Fruit fly (Drosophila melanogaster) whole organism, embryonic: ENCODE data around the gene Syp.

Experiments
- ATbp ChIP-seq: fragments of 200-800 bp; sonication (Bioruptor generic); optimal IDR thresholded peaks from 2 replicates; lab custom pipeline; 2017; ENCODE audit warnings: missing biosample characterization, mild to moderate bottlenecking, missing genetic modification characterization, missing genetic modification reagents
- Adf1 ChIP-seq: fragments of 200-800 bp; sonication (Bioruptor generic); IDR thresholded peaks from 2 replicates; pipeline ENCODE4 v1.3.6; 2022; ENCODE audit warnings: missing biosample characterization, missing genetic modification characterization
- Antp ChIP-seq: fragments of 200-800 bp; sonication (Bioruptor generic); optimal IDR thresholded peaks from 3 replicates; lab custom pipeline; 2016; ENCODE audit warnings: missing biosample characterization, missing genetic modification characterization
- Atf3 ChIP-seq: fragments of 200-800 bp; sonication (Bioruptor generic); optimal IDR thresholded peaks from 3 replicates; lab custom pipeline; 2016; ENCODE audit warnings: missing biosample characterization, missing genetic modification characterization
- CG11504 ChIP-seq: fragments of 200-800 bp; sonication (Bioruptor generic); optimal IDR thresholded peaks from 3 replicates; lab custom pipeline; 2019; ENCODE audit warnings: missing biosample characterization, mild to moderate bottlenecking, missing genetic modification characterization, moderate library complexity
- CG15073 ChIP-seq: fragments of 200-800 bp; sonication (Bioruptor generic); optimal IDR thresholded peaks from 2 replicates; lab custom pipeline; 2016; ENCODE audit warnings: missing biosample characterization, missing genetic modification characterization
- CG1529 ChIP-seq: fragments of 200-800 bp; sonication (Bioruptor generic); optimal IDR thresholded peaks from 3 replicates; lab custom pipeline; 2018; ENCODE audit warnings: missing biosample characterization, missing genetic modification characterization
- CG15696 ChIP-seq: fragments of 200-800 bp; sonication (Bioruptor generic); optimal IDR thresholded peaks from 2 replicates; lab custom pipeline; 2019; ENCODE audit warnings: missing biosample characterization, mild to moderate bottlenecking, missing genetic modification characterization, moderate library complexity
- CG16779 ChIP-seq: fragments of 200-800 bp; sonication (Bioruptor generic); IDR thresholded peaks from 2 replicates; pipeline ENCODE4 v1.3.6; 2022; ENCODE audit warnings: missing biosample characterization, missing genetic modification characterization
- CG17385 ChIP-seq: fragments of 200-800 bp; sonication (Bioruptor generic); optimal IDR thresholded peaks from 3 replicates; lab custom pipeline; 2018; ENCODE audit warnings: missing biosample characterization, mild to moderate bottlenecking, missing genetic modification characterization
- CG17612 ChIP-seq: fragments of 200-800 bp; sonication (Bioruptor generic); IDR thresholded peaks from 2 replicates; pipeline ENCODE4 v1.3.6; 2022; ENCODE audit warnings: missing biosample characterization, missing genetic modification characterization
- CG32532 ChIP-seq: fragments of 200-800 bp; sonication (Bioruptor generic); IDR thresholded peaks from 2 replicates; pipeline ENCODE4 v1.3.6; 2022; ENCODE audit warnings: missing biosample characterization, missing genetic modification characterization
- CG34422 ChIP-seq: fragments of 200-800 bp; sonication (Bioruptor generic); IDR thresholded peaks from 3 replicates; pipeline ENCODE4 v1.3.6; 2022; ENCODE audit warnings: missing biosample characterization, missing genetic modification characterization
- CG4404 ChIP-seq: fragments of 200-800 bp; sonication (Bioruptor generic); IDR thresholded peaks from 2 replicates; pipeline ENCODE4 v1.3.6; 2022; ENCODE audit warnings: missing biosample characterization, missing genetic modification characterization
- CG6683 ChIP-seq: fragments of 200-800 bp; sonication (Bioruptor generic); optimal IDR thresholded peaks from 2 replicates; lab custom pipeline; 2017; ENCODE audit warnings: missing biosample characterization, mild to moderate bottlenecking, missing genetic modification characterization, missing genetic modification reagents
- CG6765 ChIP-seq: fragments of 200-800 bp; sonication (Bioruptor generic); optimal IDR thresholded peaks from 3 replicates; lab custom pipeline; 2017; ENCODE audit warnings: missing biosample characterization, mild to moderate bottlenecking, missing genetic modification characterization
- CG6791 ChIP-seq: fragments of 200-800 bp; sonication (Bioruptor generic); IDR thresholded peaks from 3 replicates; pipeline ENCODE4 v1.3.6; 2022; ENCODE audit warnings: missing biosample characterization, missing genetic modification characterization; ENCODE audit not compliant: partially characterized antibody
- CG7271 ChIP-seq: fragments of 200-800 bp; sonication (Bioruptor generic); optimal IDR thresholded peaks from 2 replicates; lab custom pipeline; 2018; ENCODE audit warnings: missing biosample characterization, mild to moderate bottlenecking, missing genetic modification characterization, moderate library complexity
- CG8924 ChIP-seq: fragments of 200-800 bp; optimal IDR thresholded peaks from 3 replicates; lab custom pipeline; 2019; ENCODE audit warnings: missing biosample characterization, mild to moderate bottlenecking, missing genetic modification characterization, moderate library complexity
- Camta ChIP-seq: fragments of 200-800 bp; sonication (Bioruptor generic); optimal IDR thresholded peaks from 2 replicates; lab custom pipeline; 2016; ENCODE audit warnings: missing biosample characterization, missing genetic modification characterization
- Deaf1 ChIP-seq: fragments of 200-800 bp; optimal IDR thresholded peaks from 3 replicates; lab custom pipeline; 2019; ENCODE audit warnings: missing biosample characterization, mild to moderate bottlenecking, missing genetic modification characterization, moderate library complexity
- Dll ChIP-seq: fragments of 200-800 bp; sonication (Bioruptor generic); IDR thresholded peaks from 4 replicates; pipeline ENCODE4 v1.3.6; 2022; ENCODE audit warnings: missing biosample characterization, missing genetic modification characterization; ENCODE audit not compliant: partially characterized antibody
- GATAe ChIP-seq: fragments of 200-800 bp; sonication (Bioruptor generic); conservative IDR thresholded peaks from 2 replicates; pipeline ENCODE4 v1.3.6; 2022; ENCODE audit warnings: missing biosample characterization, missing genetic modification characterization
- Gsc ChIP-seq: fragments of 200-800 bp; sonication (Bioruptor generic); IDR thresholded peaks from 2 replicates; pipeline ENCODE4 v1.3.6; 2022; ENCODE audit warnings: missing biosample characterization, missing genetic modification characterization
- HLHmδ ChIP-seq: fragments of 200-800 bp; sonication (Bioruptor generic); optimal IDR thresholded peaks from 2 replicates; lab custom pipeline; 2018; ENCODE audit warnings: missing biosample characterization, mild to moderate bottlenecking, missing genetic modification characterization, moderate library complexity
- Kr ChIP-seq: fragments of 200-800 bp; sonication (Bioruptor generic); optimal IDR thresholded peaks from 2 replicates; lab custom pipeline; 2017; ENCODE audit warnings: missing biosample characterization, mild to moderate bottlenecking, missing genetic modification characterization
- Med ChIP-seq: fragments of 200-800 bp; sonication (Bioruptor generic); peaks from one replicate; lab custom pipeline; 2016; ENCODE audit warnings: missing biosample characterization, missing genetic modification characterization, mild to moderate bottlenecking, inconsistent platforms, moderate library complexity
- Scr ChIP-seq: fragments of 200-800 bp; sonication (Bioruptor generic); IDR thresholded peaks from 2 replicates; pipeline ENCODE4 v1.3.6; 2022; ENCODE audit warnings: missing biosample characterization, missing genetic modification characterization; ENCODE audit not compliant: partially characterized antibody
- Trl ChIP-seq, 3 experiments: fragments of >200 bp in 2 of 3; fragments of 200-800 bp in 1 of 3; sonication (Bioruptor generic) in 1 of 3; optimal IDR thresholded peaks; 2 replicates in 1 of 3; 3 replicates in 2 of 3; lab custom pipeline; 2016 to 2017; ENCODE audit warnings: missing biosample characterization in 1 of 3, missing genetic modification characterization in 1 of 3
- abd-A ChIP-seq: fragments of 200-800 bp; sonication (Bioruptor generic); optimal IDR thresholded peaks from 3 replicates; lab custom pipeline; 2019; ENCODE audit warnings: missing biosample characterization, mild to moderate bottlenecking, missing genetic modification characterization, moderate library complexity
- ash1 ChIP-seq: fragments of 200-800 bp; sonication (Bioruptor generic); optimal IDR thresholded peaks from 2 replicates; lab custom pipeline; 2018; ENCODE audit warnings: missing biosample characterization, mild to moderate bottlenecking, missing genetic modification characterization
- crp ChIP-seq, 2 experiments: fragments of 200-800 bp; sonication (Bioruptor generic); optimal IDR thresholded peaks; 2 replicates in 1 of 2; 3 replicates in 1 of 2; lab custom pipeline; 2017; ENCODE audit warnings: missing biosample characterization in 2 of 2, missing genetic modification characterization in 2 of 2, mild to moderate bottlenecking in 1 of 2, moderate library complexity in 1 of 2
- fd3F ChIP-seq: fragments of 200-800 bp; sonication (Bioruptor generic); optimal IDR thresholded peaks from 2 replicates; lab custom pipeline; 2018; ENCODE audit warnings: missing biosample characterization, mild to moderate bottlenecking, missing genetic modification characterization, moderate library complexity
- p53 ChIP-seq: fragments of 200-800 bp; sonication (Bioruptor generic); optimal IDR thresholded peaks from 2 replicates; lab custom pipeline; 2016; ENCODE audit warnings: missing biosample characterization, missing genetic modification characterization
- peb ChIP-seq: fragments of 200-800 bp; sonication (Bioruptor generic); IDR thresholded peaks from 2 replicates; pipeline ENCODE4 v1.3.6; 2022; ENCODE audit warnings: missing biosample characterization, missing genetic modification characterization
- sc ChIP-seq, 3 experiments: fragments of >200 bp in 2 of 3; fragments of 200-800 bp in 1 of 3; sonication (Bioruptor generic) in 1 of 3; optimal IDR thresholded peaks; 2 replicates in 2 of 3; 3 replicates in 1 of 3; lab custom pipeline; 2017; ENCODE audit warnings: mild to moderate bottlenecking in 1 of 3, missing biosample characterization in 1 of 3, missing genetic modification characterization in 1 of 3, missing genetic modification reagents in 1 of 3
- scrt ChIP-seq: fragments of 200-800 bp; sonication (Bioruptor generic); optimal IDR thresholded peaks from 2 replicates; lab custom pipeline; 2018; ENCODE audit warnings: missing biosample characterization, mild to moderate bottlenecking, missing genetic modification characterization, moderate library complexity
- sima ChIP-seq: fragments of 200-800 bp; sonication (Bioruptor generic); optimal IDR thresholded peaks from 2 replicates; lab custom pipeline; 2016; ENCODE audit warnings: missing biosample characterization, missing genetic modification characterization
- tap ChIP-seq: fragments of 200-800 bp; optimal IDR thresholded peaks from 3 replicates; lab custom pipeline; 2019; ENCODE audit warnings: missing biosample characterization, mild to moderate bottlenecking, missing genetic modification characterization, moderate library complexity
- twi ChIP-seq: fragments of 200-800 bp; optimal IDR thresholded peaks from 2 replicates; lab custom pipeline; 2019; ENCODE audit warnings: missing biosample characterization, mild to moderate bottlenecking, missing genetic modification characterization, moderate library complexity
- yki ChIP-seq: fragments of >200 bp; optimal IDR thresholded peaks from 3 replicates; lab custom pipeline; 2018
- zfh1 ChIP-seq: fragments of 200-800 bp; sonication (Bioruptor generic); IDR thresholded peaks from 3 replicates; pipeline ENCODE4 v1.3.6; 2022; ENCODE audit warnings: missing biosample characterization, missing genetic modification characterization

Gene Syp

dm6 chr3R:20739000-20739399, 17.5 kb upstream of the Syp start, which contains the start of gene CG17267:
Gene CG17267 (minus strand): TSS chr3R:20739100.
- TF ChIP-seq tap (tag; lab: Kevin White, UChicago), result no peak
- TF ChIP-seq Med (GFP tag; lab: Kevin White, UChicago), result peak; percentile 16

- TF ChIP-seq Dll (no peak), CG15696 (no peak), sima (GFP tag; lab: Kevin White, UChicago) (no peak), Adf1 (GFP tag; lab: Robert Waterston, UW) (peak; percentile 49; the same call in 1 of the 2 replicates), CG15073 (GFP tag; lab: Kevin White, UChicago) (no peak), Gsc (GFP tag; lab: Robert Waterston, UW) (no peak), CG6765 (GFP tag; lab: Kevin White, UChicago) (no peak), CG17385 (no peak), Deaf1 (tag; lab: Kevin White, UChicago) (peak; percentile 65), Camta (GFP tag; lab: Kevin White, UChicago) (no peak), twi (tag; lab: Kevin White, UChicago) (no peak), Trl (optimal IDR thresholded peaks at IDR 0.05; lab: Kevin White, UChicago) (peak; percentile 34 to 60), Trl (GFP tag; optimal IDR thresholded peaks at IDR 0.05; lab: Kevin White, UChicago) (no peak), Antp (GFP tag; lab: Kevin White, UChicago) (no peak), CG34422 (no peak), CG11504 (no peak), CG4404 (GFP tag; lab: Robert Waterston, UW) (no peak), CG6791 (no peak), HLHmδ (GFP tag; lab: Kevin White, UChicago) (no peak), Kr (no peak), abd-A (tag; lab: Kevin White, UChicago) (peak; percentile 43), yki (lab: Kevin White, UChicago) (no peak), ATbp (GFP tag; lab: Kevin White, UChicago) (no peak), Atf3 (no peak), p53 (GFP tag; lab: Kevin White, UChicago) (no peak), sc (optimal IDR thresholded peaks at IDR 0.05; lab: Kevin White, UChicago) (no peak), sc (GFP tag; optimal IDR thresholded peaks at IDR 0.05; lab: Kevin White, UChicago) (no peak), fd3F (GFP tag; lab: Kevin White, UChicago) (no peak), scrt (GFP tag; lab: Kevin White, UChicago) (peak; percentile 56), zfh1 (no peak), CG16779 (GFP tag; lab: Robert Waterston, UW) (peak; percentile 64), CG7271 (tag; lab: Kevin White, UChicago) (no peak), CG17612 (no peak), CG32532 (no peak), ash1 (GFP tag; lab: Kevin White, UChicago) (no peak)
Observed at dm6 chr3R:20739971-20740370, 16.6 kb upstream of the Syp start, which contains the start of gene CG42322. Gene CG42322 (plus strand): TSS chr3R:20740108.

dm6 chr3R:20743769-20744168, 12.8 kb upstream of the Syp start, which contains the start of gene CG31199:
Gene CG31199 (minus strand): TSS chr3R:20743869.
- TF ChIP-seq GATAe (GFP tag; lab: Robert Waterston, UW), result no peak
- no peak for TF ChIP-seq CG8924 (tag; lab: Kevin White, UChicago)
- no peak for TF ChIP-seq peb (GFP tag; lab: Robert Waterston, UW)
- no peak for TF ChIP-seq Scr (GFP tag; lab: Robert Waterston, UW)
- TF ChIP-seq CG6683, result no peak
- no peak for TF ChIP-seq CG1529
- no peak for TF ChIP-seq crp (GFP tag; optimal IDR thresholded peaks at IDR 0.05; lab: Kevin White, UChicago)
